Worm (Caenorhabditis elegans) whole organism, early embryonic: ENCODE results near the gene catp-7.

Source experiments
- B0310.2 ChIP-seq: sonication (generic microtip); optimal IDR thresholded peaks from 2 replicates; lab custom pipeline; 2016; ENCODE audit warnings: mild to moderate bottlenecking, missing genetic modification characterization, missing compliant biosample characterization
- F13C5.2 ChIP-seq: sonication (generic microtip); optimal IDR thresholded peaks from 2 replicates; lab custom pipeline; 2017; ENCODE audit warnings: mild to moderate bottlenecking, missing genetic modification characterization, inconsistent platforms, missing compliant biosample characterization
- aly-1 ChIP-seq: sonication (generic microtip); optimal IDR thresholded peaks from 2 replicates; lab custom pipeline; 2016; ENCODE audit warnings: missing genetic modification characterization, missing compliant biosample characterization
- ama-1 ChIP-seq: fragments of 150-350 bp; optimal IDR thresholded peaks from 2 replicates; lab custom pipeline; 2014
- ceh-13 ChIP-seq: fragments of 200-800 bp; sonication (Bioruptor generic); optimal IDR thresholded peaks from 2 replicates; lab custom pipeline; 2018; ENCODE audit warnings: mild to moderate bottlenecking, missing genetic modification characterization, missing compliant biosample characterization
- ceh-36 ChIP-seq: sonication (generic microtip); optimal IDR thresholded peaks from 2 replicates; lab custom pipeline; 2016; ENCODE audit warnings: missing genetic modification characterization, inconsistent platforms, missing compliant biosample characterization
- ets-7 ChIP-seq: sonication (generic microtip); optimal IDR thresholded peaks from 2 replicates; lab custom pipeline; 2016; ENCODE audit warnings: missing genotype, missing genetic modification characterization, missing compliant biosample characterization
- flt-1 ChIP-seq: fragments of 200-800 bp; sonication (Bioruptor generic); IDR thresholded peaks from 2 replicates; pipeline ENCODE4 v1.3.6; 2022; ENCODE audit warnings: missing genetic modification characterization, missing compliant biosample characterization
- hmbx-1 ChIP-seq: sonication (generic microtip); optimal IDR thresholded peaks from 2 replicates; lab custom pipeline; 2016; ENCODE audit warnings: mild to moderate bottlenecking, missing genetic modification characterization, missing compliant biosample characterization
- hmg-4 ChIP-seq: fragments of 200-800 bp; sonication (Bioruptor generic); optimal IDR thresholded peaks from 2 replicates; lab custom pipeline; 2018; ENCODE audit warnings: mild to moderate bottlenecking, missing genetic modification characterization, missing compliant biosample characterization
- hnd-1 ChIP-seq: sonication (generic microtip); optimal IDR thresholded peaks from 2 replicates; lab custom pipeline; 2016; ENCODE audit warnings: missing genetic modification characterization, missing compliant biosample characterization
- pes-1 ChIP-seq: fragments of 200-800 bp; sonication (Bioruptor generic); IDR thresholded peaks from 2 replicates; pipeline ENCODE4 v1.3.6; 2022; ENCODE audit warnings: missing genetic modification reagents, missing genetic modification characterization, missing compliant biosample characterization
- scrt-1 ChIP-seq: fragments of 200-800 bp; sonication (Bioruptor generic); IDR thresholded peaks from 2 replicates; pipeline ENCODE4 v1.3.6; 2022; ENCODE audit warnings: missing genetic modification characterization, missing compliant biosample characterization
- sea-1 ChIP-seq: fragments of 200-800 bp; sonication (Bioruptor generic); conservative IDR thresholded peaks from 2 replicates; pipeline ENCODE4 v1.3.6; 2022; ENCODE audit warnings: missing genetic modification characterization, missing compliant biosample characterization
- tbx-11 ChIP-seq: fragments of 200-800 bp; sonication (Bioruptor generic); IDR thresholded peaks from 2 replicates; pipeline ENCODE4 v1.3.6; 2022; ENCODE audit warnings: missing genetic modification characterization, missing compliant biosample characterization
- tbx-37 ChIP-seq: fragments of 200-800 bp; sonication (Bioruptor generic); conservative IDR thresholded peaks from 2 replicates; pipeline ENCODE4 v1.3.6; 2022; ENCODE audit warnings: missing genetic modification reagents, missing genetic modification characterization, missing compliant biosample characterization
- tra-4 ChIP-seq: sonication (generic microtip); optimal IDR thresholded peaks from 2 replicates; lab custom pipeline; 2017; ENCODE audit warnings: missing genetic modification characterization, missing compliant biosample characterization

Gene catp-7

DNA sequence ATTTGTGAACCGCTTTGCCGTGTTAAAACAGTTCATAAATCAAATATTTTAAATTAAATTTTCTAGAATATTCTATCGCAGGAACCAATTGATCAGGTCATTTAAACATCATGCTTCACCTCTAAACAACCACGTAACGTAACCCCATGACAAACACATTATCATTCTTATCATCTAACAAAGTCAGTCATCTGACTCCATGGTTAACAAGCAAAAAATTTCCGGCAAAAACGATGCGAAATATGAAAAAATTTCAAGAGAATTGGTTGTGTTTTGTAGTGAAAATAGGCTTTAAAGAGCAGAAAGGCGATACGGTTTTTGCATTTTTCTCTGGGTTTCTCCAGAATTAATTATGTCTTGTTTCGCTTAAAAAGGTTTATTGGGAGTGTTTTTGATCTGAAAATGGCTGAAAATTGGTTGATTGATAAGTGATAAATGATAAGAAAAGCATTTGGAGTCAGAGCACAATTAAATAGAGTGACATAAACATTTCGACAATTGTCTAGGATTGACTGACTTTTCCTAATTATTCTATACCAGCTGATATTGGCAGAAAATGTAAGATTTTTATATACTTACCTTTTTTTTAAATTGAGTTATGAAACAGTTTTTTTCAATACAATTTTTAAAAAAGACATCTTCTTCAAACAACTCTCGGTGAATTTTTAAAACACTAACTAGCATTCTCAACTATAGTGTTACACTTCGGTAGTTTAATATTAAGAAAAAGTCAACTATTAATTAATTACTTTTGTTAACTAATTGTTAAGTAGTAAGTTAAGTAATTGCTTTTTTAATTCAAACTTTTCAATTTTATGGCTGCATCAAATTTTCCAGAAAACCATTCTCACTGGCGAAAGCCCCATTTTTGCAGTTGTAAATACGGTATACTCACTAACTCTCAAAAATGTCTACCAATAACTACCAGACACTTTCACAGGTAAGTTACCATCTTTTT lies at the start of gene catp-7:
TSS of gene catp-7 (plus strand) at position 908 of the 958 bp plus-strand sequence.
- no peak for TF ChIP-seq scrt-1
- TF ChIP-seq B0310.2 = no peak

DNA sequence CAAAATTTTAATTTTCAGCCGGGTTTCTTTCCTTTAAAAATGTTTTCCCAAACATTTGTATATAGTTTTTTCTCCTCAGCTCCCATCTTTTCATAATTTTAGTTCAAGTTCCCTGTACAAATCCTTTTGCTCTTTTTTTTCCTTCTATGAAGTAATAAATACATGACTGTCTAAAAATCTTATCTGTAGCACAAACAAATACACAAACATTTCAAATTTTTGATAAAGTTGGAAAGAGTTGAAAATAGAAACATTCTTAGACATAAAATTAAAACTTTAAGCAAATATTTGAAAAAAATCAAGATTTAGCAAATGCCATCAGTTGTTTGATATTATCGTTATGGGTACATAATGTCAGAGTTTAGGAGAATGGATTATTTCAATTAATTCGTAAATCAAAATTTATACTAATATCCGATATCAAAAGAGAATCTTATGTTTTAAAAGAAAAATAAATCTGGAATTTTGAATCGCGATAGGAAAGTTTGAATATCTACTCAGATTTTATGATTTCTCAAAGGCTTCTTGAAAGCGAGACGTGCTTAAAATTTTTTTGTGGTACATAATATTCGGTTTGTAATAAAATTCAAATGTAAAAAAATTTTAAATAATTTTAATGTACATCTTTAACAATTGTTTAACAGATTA lies 47.6 kb upstream of the catp-7 start:
- TF ChIP-seq sea-1 (GFP tag; lab: Robert Waterston, UW) = no peak

DNA sequence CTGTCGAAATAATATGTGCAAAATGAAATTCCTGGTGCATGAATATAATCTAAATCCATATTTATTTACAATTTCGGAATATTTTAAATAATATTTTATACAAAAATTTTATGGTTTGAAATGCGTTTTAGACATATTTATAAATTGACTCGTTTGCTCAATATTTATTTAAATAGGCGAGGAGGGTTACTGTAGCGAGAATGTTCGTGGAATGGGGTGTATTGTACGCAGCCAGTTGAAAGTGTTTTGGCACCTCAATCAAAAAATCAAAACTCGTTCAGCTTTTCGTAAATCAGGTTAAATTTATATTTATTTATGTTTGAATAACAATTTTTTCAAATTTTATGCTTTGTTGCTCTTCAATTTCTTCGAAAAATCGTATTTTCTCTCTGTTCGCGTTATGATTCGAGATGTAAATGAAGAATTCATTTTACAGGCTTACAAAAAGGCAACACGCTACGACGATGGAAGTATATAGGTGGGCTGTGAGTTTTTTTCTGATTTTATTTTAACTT lies 47.1 kb upstream of the catp-7 start, which contains the start of gene hyl-1:
TSS of gene hyl-1 (plus strand) at position 465 of the 515 bp plus-strand sequence.
- TF ChIP-seq F13C5.2 = no peak
- no peak for TF ChIP-seq scrt-1
- no peak for TF ChIP-seq ceh-36
- no peak for TF ChIP-seq hmg-4 (GFP tag; lab: Kevin White, UChicago)
- TF ChIP-seq B0310.2 = no peak
- TF ChIP-seq hnd-1 = no peak
- no peak for TF ChIP-seq hmbx-1 (tag; lab: Kevin White, UChicago)
- TF ChIP-seq sea-1 (GFP tag; lab: Robert Waterston, UW) = no peak
- TF ChIP-seq tra-4 (tag; lab: Kevin White, UChicago) = no peak
- TF ChIP-seq pes-1 (GFP tag; lab: Robert Waterston, UW) = no peak
- no peak for TF ChIP-seq tbx-37 (GFP tag; lab: Robert Waterston, UW)
- no peak for TF ChIP-seq tbx-11 (GFP tag; lab: Robert Waterston, UW)
- TF ChIP-seq ceh-13 = no peak

DNA sequence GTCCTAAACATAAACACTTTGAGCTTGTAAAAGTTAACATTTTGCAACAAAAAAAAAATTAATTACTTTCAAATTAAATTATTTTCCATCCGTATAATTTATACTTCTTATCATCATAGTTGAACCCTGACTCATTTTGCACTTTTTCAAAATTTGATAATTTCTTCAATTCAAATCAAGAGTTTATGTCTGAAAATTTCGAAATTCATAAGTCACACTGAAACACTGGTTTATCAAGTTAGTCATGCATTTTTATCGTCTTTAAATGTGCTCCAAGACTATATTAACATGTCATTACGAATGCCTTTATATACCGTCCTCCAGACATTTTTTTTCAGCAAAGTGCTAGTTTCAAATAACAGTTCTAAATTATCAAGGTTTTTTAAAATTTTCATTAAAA lies 46.1 kb upstream of the catp-7 start:
- TF ChIP-seq ceh-13 = no peak
- TF ChIP-seq pes-1 (GFP tag; lab: Robert Waterston, UW) = no peak
- no peak for TF ChIP-seq scrt-1
- TF ChIP-seq F13C5.2 = no peak
- no peak for TF ChIP-seq hmbx-1 (tag; lab: Kevin White, UChicago)
- no peak for TF ChIP-seq sea-1 (GFP tag; lab: Robert Waterston, UW)
- no peak for TF ChIP-seq ceh-36
- TF ChIP-seq tbx-11 (GFP tag; lab: Robert Waterston, UW) = no peak
- TF ChIP-seq hmg-4 (GFP tag; lab: Kevin White, UChicago) = no peak
- TF ChIP-seq flt-1 = no peak
- TF ChIP-seq ama-1 (lab: Kevin White, UChicago) = no peak
- no peak for TF ChIP-seq tbx-37 (GFP tag; lab: Robert Waterston, UW)
- no peak for TF ChIP-seq B0310.2
- no peak for TF ChIP-seq hnd-1
- no peak for TF ChIP-seq ets-7 (tag; lab: Kevin White, UChicago)
- TF ChIP-seq tra-4 (tag; lab: Kevin White, UChicago) = no peak
- no peak for TF ChIP-seq aly-1

DNA sequence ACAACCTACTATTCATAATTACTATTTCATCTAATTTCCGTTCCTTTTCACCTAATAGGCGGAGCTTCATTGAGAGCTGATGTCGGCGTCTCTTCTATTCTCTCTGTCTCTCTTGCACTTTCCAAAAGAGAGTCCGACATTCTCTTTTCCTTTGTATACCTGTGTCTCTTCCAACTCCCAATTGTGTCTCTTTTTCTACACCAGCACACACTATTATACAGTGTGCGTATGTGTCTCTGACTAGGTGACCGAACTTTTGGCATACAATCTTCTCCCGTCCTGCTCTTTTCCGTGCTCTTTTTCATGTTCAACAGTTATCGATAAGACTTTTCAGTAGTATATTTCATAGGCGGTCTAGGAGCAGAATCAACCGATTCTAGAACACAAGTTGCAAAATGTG lies 45.5 kb upstream of the catp-7 start:
- no peak for TF ChIP-seq hmbx-1 (tag; lab: Kevin White, UChicago)
- TF ChIP-seq F13C5.2 = peak; percentile 19
- no peak for TF ChIP-seq ets-7 (tag; lab: Kevin White, UChicago)

DNA sequence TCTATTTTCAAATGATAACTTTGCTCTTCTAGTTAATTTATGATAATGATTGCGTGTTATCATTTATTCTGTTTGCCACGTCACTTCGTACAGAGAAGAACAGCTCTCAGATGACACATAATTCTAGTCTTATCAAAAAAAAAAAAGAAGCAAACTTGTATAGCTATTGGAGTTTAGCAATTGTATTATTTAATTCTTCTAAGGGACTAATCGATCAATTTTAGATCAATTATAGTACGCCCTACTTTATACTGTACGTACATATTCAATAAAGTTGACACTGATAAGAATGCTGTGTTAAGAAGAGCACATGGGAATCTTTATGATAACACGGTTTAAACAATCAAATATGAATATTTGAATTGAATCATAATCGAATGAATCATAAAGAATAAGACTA lies 43.5 kb upstream of the catp-7 start:
- TF ChIP-seq tra-4 (tag; lab: Kevin White, UChicago) = no peak
- no peak for TF ChIP-seq hmg-4 (GFP tag; lab: Kevin White, UChicago)
- no peak for TF ChIP-seq flt-1
- no peak for TF ChIP-seq ceh-13
- TF ChIP-seq sea-1 (GFP tag; lab: Robert Waterston, UW) = no peak
- TF ChIP-seq scrt-1 = no peak
- TF ChIP-seq F13C5.2 = no peak
- no peak for TF ChIP-seq ets-7 (tag; lab: Kevin White, UChicago)
- TF ChIP-seq hnd-1 = no peak
- no peak for TF ChIP-seq B0310.2
- TF ChIP-seq aly-1 = no peak
- TF ChIP-seq ama-1 (lab: Kevin White, UChicago) = no peak
- TF ChIP-seq hmbx-1 (tag; lab: Kevin White, UChicago) = no peak
- no peak for TF ChIP-seq pes-1 (GFP tag; lab: Robert Waterston, UW)
- no peak for TF ChIP-seq ceh-36
- TF ChIP-seq tbx-11 (GFP tag; lab: Robert Waterston, UW) = no peak
- no peak for TF ChIP-seq tbx-37 (GFP tag; lab: Robert Waterston, UW)

DNA sequence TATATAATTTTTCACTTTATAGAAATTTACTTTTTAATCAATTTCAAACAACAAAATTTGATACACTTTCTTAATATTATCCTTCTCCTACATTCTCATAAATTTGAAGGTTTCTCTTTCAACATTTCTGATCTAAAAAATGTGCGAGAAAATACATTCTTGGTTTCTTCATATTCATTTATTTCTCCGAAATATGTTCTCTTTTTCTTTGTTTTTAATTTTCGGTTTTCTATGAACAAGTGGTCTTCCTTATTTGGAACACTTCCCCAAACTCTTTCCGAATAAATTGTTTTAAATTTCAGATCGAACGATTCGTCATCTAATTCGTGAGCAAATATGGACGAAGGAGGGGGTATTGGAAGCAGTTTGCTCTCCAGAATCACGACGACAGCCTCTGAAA lies 26.7 kb upstream of the catp-7 start, which contains the start of gene npr-22:
TSS of gene npr-22 (plus strand) at position 301 of the 400 bp plus-strand sequence.
- TF ChIP-seq ceh-36 = no peak
- TF ChIP-seq B0310.2 = no peak
- no peak for TF ChIP-seq hmg-4 (GFP tag; lab: Kevin White, UChicago)
- no peak for TF ChIP-seq aly-1
- TF ChIP-seq tbx-11 (GFP tag; lab: Robert Waterston, UW) = no peak
- TF ChIP-seq ceh-13 = no peak
- no peak for TF ChIP-seq pes-1 (GFP tag; lab: Robert Waterston, UW)
- TF ChIP-seq hmbx-1 (tag; lab: Kevin White, UChicago) = no peak
- TF ChIP-seq ets-7 (tag; lab: Kevin White, UChicago) = no peak
- no peak for TF ChIP-seq sea-1 (GFP tag; lab: Robert Waterston, UW)
- no peak for TF ChIP-seq ama-1 (lab: Kevin White, UChicago)
- no peak for TF ChIP-seq tbx-37 (GFP tag; lab: Robert Waterston, UW)
- no peak for TF ChIP-seq hnd-1
- TF ChIP-seq F13C5.2 = no peak
- TF ChIP-seq tra-4 (tag; lab: Kevin White, UChicago) = no peak
- TF ChIP-seq scrt-1 = no peak
